Fruit fly (Drosophila melanogaster) whole organism, wandering third instar larva: Measurements from ENCODE around the gene CG43915.

Experiments
- Abd-B ChIP-seq: fragments of >200 bp; optimal IDR thresholded peaks from 2 replicates; lab custom pipeline; 2017; ENCODE audit warnings: missing biosample characterization, missing genetic modification characterization
- Dif ChIP-seq: fragments of 200-275, 200-300 bp; sonication (Bioruptor generic); optimal IDR thresholded peaks from 2 replicates; lab custom pipeline; 2018; ENCODE audit warnings: missing biosample characterization, missing genetic modification characterization; ENCODE audit not compliant: partially characterized antibody
- HLH106 ChIP-seq: fragments of 200-800 bp; optimal IDR thresholded peaks from 3 replicates; lab custom pipeline; 2019; ENCODE audit warnings: missing biosample characterization, mild to moderate bottlenecking, missing genetic modification characterization, moderate library complexity
- Hr78 ChIP-seq: fragments of >200 bp; optimal IDR thresholded peaks from 2 replicates; lab custom pipeline; 2017; ENCODE audit warnings: missing biosample characterization, missing genetic modification characterization
- Sp1 ChIP-seq: fragments of 200-800 bp; sonication (Bioruptor generic); optimal IDR thresholded peaks from 3 replicates; lab custom pipeline; 2019; ENCODE audit warnings: missing biosample characterization, mild to moderate bottlenecking, missing genetic modification characterization, moderate library complexity
- br ChIP-seq: fragments of 200-800 bp; sonication (Bioruptor generic); optimal IDR thresholded peaks from 2 replicates; lab custom pipeline; 2016; ENCODE audit warnings: missing biosample characterization, missing genetic modification characterization
- brk ChIP-seq: fragments of 200-800 bp; sonication (Bioruptor generic); optimal IDR thresholded peaks from 2 replicates; lab custom pipeline; 2016; ENCODE audit warnings: missing biosample characterization, mild to moderate bottlenecking, missing genetic modification characterization
- fru ChIP-seq: fragments of 200-800 bp; sonication (Bioruptor generic); optimal IDR thresholded peaks from 3 replicates; lab custom pipeline; 2016; ENCODE audit warnings: missing biosample characterization, mild to moderate bottlenecking, missing genetic modification characterization
- h ChIP-seq: fragments of 200-800 bp; sonication (Bioruptor generic); optimal IDR thresholded peaks from 3 replicates; lab custom pipeline; 2016; ENCODE audit warnings: missing biosample characterization, mild to moderate bottlenecking, missing genetic modification characterization
- rgr ChIP-seq: fragments of 200-800 bp; sonication (Bioruptor generic); optimal IDR thresholded peaks from 3 replicates; lab custom pipeline; 2016; ENCODE audit warnings: missing biosample characterization, mild to moderate bottlenecking, missing genetic modification characterization
- sage ChIP-seq: fragments of 200-800 bp; sonication (Bioruptor generic); optimal IDR thresholded peaks from 2 replicates; lab custom pipeline; 2016; ENCODE audit warnings: missing biosample characterization, mild to moderate bottlenecking, missing genetic modification characterization
- tai ChIP-seq: sonication (Bioruptor generic); optimal IDR thresholded peaks from 2 replicates; lab custom pipeline; 2016; ENCODE audit warnings: missing biosample characterization, missing genetic modification characterization

DNA sequence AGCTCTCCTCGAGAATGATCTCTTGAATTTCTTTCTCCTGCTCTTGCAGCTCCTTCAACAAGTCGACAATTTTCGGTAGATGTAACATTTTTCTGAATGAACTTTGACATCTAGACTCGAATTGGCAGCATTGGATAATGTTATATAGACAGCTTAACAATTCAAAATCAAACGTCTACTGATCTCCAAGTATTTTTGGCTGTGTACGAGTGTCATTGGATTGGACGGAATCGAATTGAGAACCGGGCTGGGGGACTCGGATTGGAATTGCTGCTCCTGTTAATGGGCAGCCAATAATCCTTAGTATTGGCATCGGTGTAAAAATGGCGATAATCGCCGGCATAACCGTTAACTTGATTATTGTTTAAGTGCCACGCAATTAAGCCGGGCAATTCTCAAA is 23.5 kb upstream of the CG43915 start, which contains the start of gene CG14983:
- TF ChIP-seq fru (GFP tag; lab: Kevin White, UChicago), result no peak
- TF ChIP-seq Hr78 (GFP tag; lab: Kevin White, UChicago), result no peak
- TF ChIP-seq sage (GFP tag; lab: Kevin White, UChicago), result no peak
- TF ChIP-seq h (GFP tag; lab: Kevin White, UChicago), result no peak
- no peak for TF ChIP-seq brk (GFP tag; lab: Kevin White, UChicago)
- TF ChIP-seq rgr (GFP tag; lab: Kevin White, UChicago), result no peak
- no peak for TF ChIP-seq tai
- TF ChIP-seq br (GFP tag; lab: Kevin White, UChicago), result no peak
- no peak for TF ChIP-seq HLH106 (tag; lab: Kevin White, UChicago)
- no peak for TF ChIP-seq Dif (GFP tag; lab: Kevin White, UChicago)
- TF ChIP-seq Abd-B, result no peak
- TF ChIP-seq Sp1 (GFP tag; lab: Kevin White, UChicago), result no peak
